Worm (Caenorhabditis elegans) whole organism, early embryonic: Measurements from ENCODE around the gene Y54G2A.16.

Experiments used
- B0310.2 ChIP-seq: sonication (generic microtip); optimal IDR thresholded peaks from 2 replicates; lab custom pipeline; 2016; ENCODE audit warnings: mild to moderate bottlenecking, missing genetic modification characterization, missing compliant biosample characterization
- aly-1 ChIP-seq: sonication (generic microtip); optimal IDR thresholded peaks from 2 replicates; lab custom pipeline; 2016; ENCODE audit warnings: missing genetic modification characterization, missing compliant biosample characterization
- ama-1 ChIP-seq: fragments of 150-350 bp; optimal IDR thresholded peaks from 2 replicates; lab custom pipeline; 2014
- ceh-36 ChIP-seq: sonication (generic microtip); optimal IDR thresholded peaks from 2 replicates; lab custom pipeline; 2016; ENCODE audit warnings: missing genetic modification characterization, inconsistent platforms, missing compliant biosample characterization
- ets-7 ChIP-seq: sonication (generic microtip); optimal IDR thresholded peaks from 2 replicates; lab custom pipeline; 2016; ENCODE audit warnings: missing genotype, missing genetic modification characterization, missing compliant biosample characterization
- flt-1 ChIP-seq: fragments of 200-800 bp; sonication (Bioruptor generic); IDR thresholded peaks from 2 replicates; pipeline ENCODE4 v1.3.6; 2022; ENCODE audit warnings: missing genetic modification characterization, missing compliant biosample characterization
- hnd-1 ChIP-seq: sonication (generic microtip); optimal IDR thresholded peaks from 2 replicates; lab custom pipeline; 2016; ENCODE audit warnings: missing genetic modification characterization, missing compliant biosample characterization
- tbx-11 ChIP-seq: fragments of 200-800 bp; sonication (Bioruptor generic); IDR thresholded peaks from 2 replicates; pipeline ENCODE4 v1.3.6; 2022; ENCODE audit warnings: missing genetic modification characterization, missing compliant biosample characterization
- tra-4 ChIP-seq: sonication (generic microtip); optimal IDR thresholded peaks from 2 replicates; lab custom pipeline; 2017; ENCODE audit warnings: missing genetic modification characterization, missing compliant biosample characterization

ce11 chrIV:2858734-2859133 lies 5.9 kb downstream of the Y54G2A.16 start:
- TF ChIP-seq hnd-1 (tag; lab: Kevin White, UChicago) (no peak), ama-1 (lab: Kevin White, UChicago) (no peak), aly-1 (tag; lab: Kevin White, UChicago) (no peak), ets-7 (no peak), flt-1 (GFP tag; lab: Robert Waterston, UW) (no peak), B0310.2 (tag; lab: Kevin White, UChicago) (no peak), tbx-11 (no peak), ceh-36 (no peak), tra-4 (tag; lab: Kevin White, UChicago) (no peak)
